Worm (Caenorhabditis elegans) whole organism, early embryonic: ENCODE results near the gene Y104H12D.2.

Experiments
- ceh-36 ChIP-seq: sonication (generic microtip); optimal IDR thresholded peaks from 2 replicates; lab custom pipeline; 2016; ENCODE audit warnings: missing genetic modification characterization, inconsistent platforms, missing compliant biosample characterization
- flt-1 ChIP-seq: fragments of 200-800 bp; sonication (Bioruptor generic); IDR thresholded peaks from 2 replicates; pipeline ENCODE4 v1.3.6; 2022; ENCODE audit warnings: missing genetic modification characterization, missing compliant biosample characterization
- hmbx-1 ChIP-seq: sonication (generic microtip); optimal IDR thresholded peaks from 2 replicates; lab custom pipeline; 2016; ENCODE audit warnings: mild to moderate bottlenecking, missing genetic modification characterization, missing compliant biosample characterization
- hmg-4 ChIP-seq: fragments of 200-800 bp; sonication (Bioruptor generic); optimal IDR thresholded peaks from 2 replicates; lab custom pipeline; 2018; ENCODE audit warnings: mild to moderate bottlenecking, missing genetic modification characterization, missing compliant biosample characterization
- tbx-11 ChIP-seq: fragments of 200-800 bp; sonication (Bioruptor generic); IDR thresholded peaks from 2 replicates; pipeline ENCODE4 v1.3.6; 2022; ENCODE audit warnings: missing genetic modification characterization, missing compliant biosample characterization
- tbx-37 ChIP-seq: fragments of 200-800 bp; sonication (Bioruptor generic); conservative IDR thresholded peaks from 2 replicates; pipeline ENCODE4 v1.3.6; 2022; ENCODE audit warnings: missing genetic modification reagents, missing genetic modification characterization, missing compliant biosample characterization

The Y104H12D.2 gene

DNA sequence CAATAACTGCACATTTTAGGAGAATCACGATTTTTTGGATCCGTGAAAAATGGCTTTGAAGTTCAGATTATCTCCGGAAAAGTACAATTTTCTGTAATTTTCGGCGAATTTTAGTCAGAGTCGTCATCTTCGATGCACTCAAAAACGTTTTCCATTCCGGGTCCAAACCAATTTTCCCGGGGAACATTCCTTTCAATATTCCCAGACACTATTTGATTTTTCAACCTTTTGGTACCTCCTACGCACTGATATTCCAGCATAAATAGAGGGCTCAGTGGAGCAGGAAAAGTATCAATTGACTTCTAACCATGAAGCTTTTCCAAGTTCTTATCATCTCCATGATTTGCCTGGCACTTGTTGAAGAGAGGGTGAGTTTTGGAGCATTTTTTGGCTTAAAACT, 53.8 kb downstream of the Y104H12D.2 start, which contains the start of gene W09G12.6:
Gene W09G12.6 (plus strand): TSS at position 301 of the 400 bp plus-strand sequence.
- TF ChIP-seq tbx-11 (no peak), flt-1 (no peak), hmg-4 (GFP tag; lab: Kevin White, UChicago) (no peak), tbx-37 (GFP tag; lab: Robert Waterston, UW) (no peak), hmbx-1 (tag; lab: Kevin White, UChicago) (no peak), ceh-36 (tag; lab: Kevin White, UChicago) (no peak)
